Fruit fly (Drosophila melanogaster) whole organism, embryonic: ENCODE measurements around the gene Roc1b.

Experiments used
- CG11723 ChIP-seq: fragments of 200-800 bp; sonication (Bioruptor generic); optimal IDR thresholded peaks from 2 replicates; lab custom pipeline; 2017; ENCODE audit warnings: missing biosample characterization, mild to moderate bottlenecking, missing genetic modification characterization
- CG6254 ChIP-seq: fragments of 200-800 bp; sonication (Bioruptor generic); optimal IDR thresholded peaks from 3 replicates; lab custom pipeline; 2017; ENCODE audit warnings: mild to moderate bottlenecking, missing biosample characterization, missing genetic modification reagents, missing genetic modification characterization
- D19B ChIP-seq: fragments of 200-800 bp; sonication (Bioruptor generic); optimal IDR thresholded peaks from 2 replicates; lab custom pipeline; 2017; ENCODE audit warnings: missing biosample characterization, mild to moderate bottlenecking, missing genetic modification characterization
- inv ChIP-seq: fragments of 200-800 bp; sonication (Bioruptor generic); IDR thresholded peaks from 2 replicates; pipeline ENCODE4 v1.3.6; 2022; ENCODE audit warnings: missing biosample characterization, missing genetic modification characterization; ENCODE audit not compliant: partially characterized antibody
- nom ChIP-seq: fragments of 200-800 bp; sonication (Bioruptor generic); optimal IDR thresholded peaks from 2 replicates; lab custom pipeline; 2017; ENCODE audit warnings: missing biosample characterization, missing genetic modification characterization, mild to moderate bottlenecking, moderate library complexity, missing genetic modification reagents

- TF ChIP-seq D19B (GFP tag; lab: Kevin White, UChicago) (no peak), nom (GFP tag; lab: Kevin White, UChicago) (peak; percentile 63), CG11723 (GFP tag; lab: Kevin White, UChicago) (no peak), CG6254 (GFP tag; lab: Kevin White, UChicago) (no peak), inv (no peak)
Observed at dm6 chr3L:392622-393159, 34.9 kb downstream of the Roc1b start, which contains the start of gene trh.
